Worm (Caenorhabditis elegans): ENCODE data around the gene scrm-7.

DNA sequence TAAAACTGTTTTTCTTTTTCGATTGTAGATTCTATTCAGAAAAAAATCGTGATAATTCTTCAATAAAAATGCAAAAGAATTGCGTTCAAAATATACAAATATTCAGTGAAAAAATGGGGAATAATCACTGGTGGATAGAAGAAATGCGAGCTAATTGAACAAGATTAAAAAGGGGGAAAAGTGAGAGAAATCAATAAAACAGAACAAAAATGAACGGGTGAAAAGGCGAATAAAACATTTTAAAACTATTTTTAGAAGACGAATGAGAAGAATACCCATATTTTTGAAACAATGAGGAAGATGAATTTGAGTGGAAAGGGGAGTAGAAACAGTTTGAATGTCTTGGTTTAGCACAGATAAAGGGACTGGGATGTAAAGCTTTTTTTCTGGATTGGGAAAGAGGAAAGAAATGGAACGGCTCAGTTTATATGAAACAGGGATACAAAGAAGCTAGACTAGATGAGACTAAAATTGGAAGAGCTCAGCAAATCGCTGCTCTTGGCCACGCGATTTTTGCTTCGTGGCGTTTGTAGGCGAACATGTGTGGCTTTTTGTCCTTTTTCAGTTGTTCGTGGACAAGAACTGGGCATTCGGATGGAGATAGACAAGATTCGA, 4.7 kb upstream of the scrm-7 start, which contains the start of gene Y50E8A.12:
- TF ChIP-seq him-1 (tag; optimal IDR thresholded peaks at IDR 0.05): no peak
- no peak for TF ChIP-seq dao-5 (tag; optimal IDR thresholded peaks at IDR 0.05)
- no peak for TF ChIP-seq W03F9.2 (tag; optimal IDR thresholded peaks at IDR 0.05)

Data from whole organism, L4/young adult.